Fruit fly (Drosophila melanogaster) whole organism, embryonic: Measurements from ENCODE around the gene CG43731.
A peak's percentile ranks its signal among the peaks of the same experiment; 100 is the strongest.

Experiments
- C15 ChIP-seq: fragments of 200-800 bp; sonication (Bioruptor generic); IDR thresholded peaks from 3 replicates; pipeline ENCODE4 v1.3.6; 2022; ENCODE audit warnings: missing biosample characterization, missing genetic modification characterization
- CG1024 ChIP-seq: fragments of 200-800 bp; sonication (Bioruptor generic); IDR thresholded peaks from 2 replicates; pipeline ENCODE4 v1.3.6; 2022; ENCODE audit warnings: missing biosample characterization, missing genetic modification characterization
- CG12236 ChIP-seq: fragments of 200-800 bp; sonication (Bioruptor generic); optimal IDR thresholded peaks from 2 replicates; lab custom pipeline; 2016; ENCODE audit warnings: missing biosample characterization, missing genetic modification characterization
- CG12659 ChIP-seq: fragments of 200-800 bp; sonication (Bioruptor generic); optimal IDR thresholded peaks from 3 replicates; lab custom pipeline; 2017; ENCODE audit warnings: mild to moderate bottlenecking, missing biosample characterization, missing genetic modification reagents, missing genetic modification characterization
- CG12769 ChIP-seq: fragments of 200-800 bp; sonication (Bioruptor generic); optimal IDR thresholded peaks from 2 replicates; lab custom pipeline; 2019; ENCODE audit warnings: missing biosample characterization, mild to moderate bottlenecking, missing genetic modification characterization, moderate library complexity
- CG13287 ChIP-seq: fragments of 200-800 bp; sonication (Bioruptor generic); IDR thresholded peaks from 2 replicates; pipeline ENCODE4 v1.3.6; 2022; ENCODE audit warnings: missing biosample characterization, missing genetic modification characterization; ENCODE audit not compliant: partially characterized antibody
- CG17612 ChIP-seq: fragments of 200-800 bp; sonication (Bioruptor generic); IDR thresholded peaks from 2 replicates; pipeline ENCODE4 v1.3.6; 2022; ENCODE audit warnings: missing biosample characterization, missing genetic modification characterization
- CG2116 ChIP-seq: fragments of 200-800 bp; sonication (Bioruptor generic); optimal IDR thresholded peaks from 3 replicates; lab custom pipeline; 2018; ENCODE audit warnings: missing biosample characterization, mild to moderate bottlenecking, missing genetic modification characterization
- CG33557 ChIP-seq: fragments of 200-800 bp; sonication (Bioruptor generic); optimal IDR thresholded peaks from 2 replicates; lab custom pipeline; 2019; ENCODE audit warnings: missing biosample characterization, mild to moderate bottlenecking, missing genetic modification characterization, moderate library complexity
- CG4282 ChIP-seq: fragments of 200-800 bp; sonication (Bioruptor generic); optimal IDR thresholded peaks from 2 replicates; lab custom pipeline; 2016; ENCODE audit warnings: missing biosample characterization, missing genetic modification characterization
- CG5953 ChIP-seq: fragments of 200-800 bp; sonication (Bioruptor generic); IDR thresholded peaks from 2 replicates; pipeline ENCODE4 v1.3.6; 2022; ENCODE audit warnings: missing biosample characterization, missing genetic modification characterization
- CG7271 ChIP-seq: fragments of 200-800 bp; sonication (Bioruptor generic); optimal IDR thresholded peaks from 2 replicates; lab custom pipeline; 2018; ENCODE audit warnings: missing biosample characterization, mild to moderate bottlenecking, missing genetic modification characterization, moderate library complexity
- CG7556 ChIP-seq: fragments of 200-800 bp; sonication (Bioruptor generic); optimal IDR thresholded peaks from 2 replicates; lab custom pipeline; 2017; ENCODE audit warnings: missing biosample characterization, mild to moderate bottlenecking, missing genetic modification characterization
- CG9932 ChIP-seq: fragments of 200-800 bp; sonication (Bioruptor generic); IDR thresholded peaks from 2 replicates; pipeline ENCODE4 v1.3.6; 2022; ENCODE audit warnings: missing biosample characterization, missing genetic modification characterization
- Deaf1 ChIP-seq: fragments of 200-800 bp; optimal IDR thresholded peaks from 3 replicates; lab custom pipeline; 2019; ENCODE audit warnings: missing biosample characterization, mild to moderate bottlenecking, missing genetic modification characterization, moderate library complexity
- Dll ChIP-seq: fragments of 200-800 bp; sonication (Bioruptor generic); IDR thresholded peaks from 4 replicates; pipeline ENCODE4 v1.3.6; 2022; ENCODE audit warnings: missing biosample characterization, missing genetic modification characterization; ENCODE audit not compliant: partially characterized antibody
- Doc3 ChIP-seq: fragments of 200-800 bp; sonication (Bioruptor generic); IDR thresholded peaks from 3 replicates; pipeline ENCODE4 v1.3.6; 2022; ENCODE audit warnings: missing biosample characterization, missing genetic modification characterization; ENCODE audit not compliant: partially characterized antibody
- Dref ChIP-seq: fragments of 200-800 bp; sonication (Bioruptor generic); IDR thresholded peaks from 2 replicates; pipeline ENCODE4 v1.3.6; 2022; ENCODE audit warnings: missing biosample characterization, missing genetic modification characterization
- Ets65A ChIP-seq: fragments of 200-800 bp; sonication (Bioruptor generic); peaks from one replicate; lab custom pipeline; 2016; ENCODE audit warnings: missing biosample characterization, missing genetic modification characterization
- Ets97D ChIP-seq: fragments of 200-800 bp; sonication (Bioruptor generic); optimal IDR thresholded peaks from 3 replicates; lab custom pipeline; 2016; ENCODE audit warnings: missing biosample characterization, missing genetic modification characterization
- Fer2 ChIP-seq: fragments of 200-800 bp; sonication (Bioruptor generic); optimal IDR thresholded peaks from 2 replicates; lab custom pipeline; 2018; ENCODE audit warnings: missing biosample characterization, mild to moderate bottlenecking, missing genetic modification characterization, moderate library complexity
- H2.0 ChIP-seq: fragments of 200-800 bp; sonication (Bioruptor generic); IDR thresholded peaks from 2 replicates; pipeline ENCODE4 v1.3.6; 2022; ENCODE audit warnings: missing biosample characterization, missing genetic modification characterization
- Jarid2 ChIP-seq: fragments of 200-800 bp; sonication (Bioruptor generic); optimal IDR thresholded peaks from 3 replicates; lab custom pipeline; 2017; ENCODE audit warnings: mild to moderate bottlenecking, missing biosample characterization, missing genetic modification reagents, missing genetic modification characterization
- Kr ChIP-seq: fragments of 200-800 bp; sonication (Bioruptor generic); optimal IDR thresholded peaks from 2 replicates; lab custom pipeline; 2017; ENCODE audit warnings: missing biosample characterization, mild to moderate bottlenecking, missing genetic modification characterization
- Lim3 ChIP-seq: fragments of 200-800 bp; sonication (Bioruptor generic); IDR thresholded peaks from 2 replicates; pipeline ENCODE4 v1.3.6; 2022; ENCODE audit warnings: missing biosample characterization, missing genetic modification characterization
- MESR4 ChIP-seq: fragments of 200-800 bp; sonication (Bioruptor generic); optimal IDR thresholded peaks from 2 replicates; lab custom pipeline; 2018; ENCODE audit warnings: missing biosample characterization, mild to moderate bottlenecking, missing genetic modification characterization, moderate library complexity
- Max ChIP-seq: fragments of 200-800 bp; sonication (Bioruptor generic); optimal IDR thresholded peaks from 2 replicates; lab custom pipeline; 2016; ENCODE audit warnings: missing biosample characterization, mild to moderate bottlenecking, missing genetic modification characterization
- NC2α ChIP-seq: fragments of 200-800 bp; sonication (Bioruptor generic); optimal IDR thresholded peaks from 2 replicates; lab custom pipeline; 2016; ENCODE audit warnings: missing biosample characterization, missing genetic modification characterization
- NfI ChIP-seq: fragments of 200-800 bp; sonication (Bioruptor generic); optimal IDR thresholded peaks from 3 replicates; lab custom pipeline; 2018; ENCODE audit warnings: missing biosample characterization, mild to moderate bottlenecking, missing genetic modification characterization, moderate library complexity
- Poxn ChIP-seq: fragments of 200-800 bp; sonication (Bioruptor generic); IDR thresholded peaks from 2 replicates; pipeline ENCODE4 v1.3.6; 2022; ENCODE audit warnings: missing biosample characterization, missing genetic modification characterization
- Sry-β ChIP-seq: fragments of 200-800 bp; sonication (Bioruptor generic); optimal IDR thresholded peaks from 2 replicates; lab custom pipeline; 2018; ENCODE audit warnings: missing biosample characterization, mild to moderate bottlenecking, missing genetic modification characterization, moderate library complexity
- ac ChIP-seq: fragments of 200-800 bp; sonication (Bioruptor generic); optimal IDR thresholded peaks from 3 replicates; lab custom pipeline; 2017; ENCODE audit warnings: missing biosample characterization, mild to moderate bottlenecking, missing genetic modification characterization
- cas ChIP-seq: fragments of 200-800 bp; sonication (Bioruptor generic); IDR thresholded peaks from 2 replicates; pipeline ENCODE4 v1.3.6; 2022; ENCODE audit warnings: missing biosample characterization, missing genetic modification characterization
- chm ChIP-seq: fragments of 200-800 bp; sonication (Bioruptor generic); IDR thresholded peaks from 2 replicates; pipeline ENCODE4 v1.3.6; 2022; ENCODE audit warnings: missing biosample characterization, missing genetic modification characterization
- ci ChIP-seq: fragments of 200-800 bp; sonication (Bioruptor generic); IDR thresholded peaks from 3 replicates; pipeline ENCODE4 v1.3.6; 2022; ENCODE audit warnings: missing biosample characterization, missing genetic modification characterization
- dmrt11E ChIP-seq: fragments of 200-800 bp; sonication (Bioruptor generic); optimal IDR thresholded peaks from 3 replicates; lab custom pipeline; 2018; ENCODE audit warnings: missing biosample characterization, mild to moderate bottlenecking, missing genetic modification characterization, moderate library complexity
- gsb-n ChIP-seq: fragments of 200-800 bp; sonication (Bioruptor generic); optimal IDR thresholded peaks from 3 replicates; lab custom pipeline; 2018; ENCODE audit warnings: missing biosample characterization, mild to moderate bottlenecking, missing genetic modification characterization
- h ChIP-seq: fragments of >200 bp; optimal IDR thresholded peaks from 2 replicates; lab custom pipeline; 2017
- hbn ChIP-seq: fragments of 200-800 bp; sonication (Bioruptor generic); IDR thresholded peaks from 2 replicates; pipeline ENCODE4 v1.3.6; 2022; ENCODE audit warnings: missing biosample characterization, missing genetic modification characterization; ENCODE audit not compliant: partially characterized antibody
- lbe ChIP-seq: fragments of 200-800 bp; sonication (Bioruptor generic); optimal IDR thresholded peaks from 2 replicates; lab custom pipeline; 2016; ENCODE audit warnings: missing biosample characterization, mild to moderate bottlenecking, missing genetic modification characterization
- nerfin-1 ChIP-seq: fragments of 200-800 bp; sonication (Bioruptor generic); optimal IDR thresholded peaks from 3 replicates; lab custom pipeline; 2019; ENCODE audit warnings: missing biosample characterization, mild to moderate bottlenecking, missing genetic modification characterization, moderate library complexity
- nmo ChIP-seq: fragments of 200-800 bp; sonication (Bioruptor generic); optimal IDR thresholded peaks from 2 replicates; lab custom pipeline; 2018; ENCODE audit warnings: missing biosample characterization, mild to moderate bottlenecking, missing genetic modification characterization, moderate library complexity
- onecut ChIP-seq: fragments of 200-800 bp; sonication (Bioruptor generic); IDR thresholded peaks from 2 replicates; pipeline ENCODE4 v1.3.6; 2022; ENCODE audit warnings: missing biosample characterization, missing genetic modification characterization
- pnt ChIP-seq: fragments of 200-800 bp; sonication (Bioruptor generic); optimal IDR thresholded peaks from 3 replicates; lab custom pipeline; 2016; ENCODE audit warnings: missing biosample characterization, missing genetic modification characterization
- schlank ChIP-seq: fragments of 200-800 bp; sonication (Bioruptor generic); optimal IDR thresholded peaks from 2 replicates; lab custom pipeline; 2018; ENCODE audit warnings: missing biosample characterization, mild to moderate bottlenecking, missing genetic modification characterization
- scrt ChIP-seq: fragments of 200-800 bp; sonication (Bioruptor generic); optimal IDR thresholded peaks from 2 replicates; lab custom pipeline; 2018; ENCODE audit warnings: missing biosample characterization, mild to moderate bottlenecking, missing genetic modification characterization, moderate library complexity
- tap ChIP-seq: fragments of 200-800 bp; optimal IDR thresholded peaks from 3 replicates; lab custom pipeline; 2019; ENCODE audit warnings: missing biosample characterization, mild to moderate bottlenecking, missing genetic modification characterization, moderate library complexity
- tio ChIP-seq: fragments of 200-800 bp; sonication (Bioruptor generic); optimal IDR thresholded peaks from 2 replicates; lab custom pipeline; 2017; ENCODE audit warnings: missing biosample characterization, missing genetic modification characterization, inconsistent platforms
- tna ChIP-seq: fragments of 200-800 bp; sonication (Bioruptor generic); IDR thresholded peaks from 2 replicates; pipeline ENCODE4 v1.3.6; 2022; ENCODE audit warnings: missing biosample characterization, missing genetic modification characterization; ENCODE audit not compliant: partially characterized antibody
- trem ChIP-seq: fragments of 200-800 bp; optimal IDR thresholded peaks from 3 replicates; lab custom pipeline; 2019; ENCODE audit warnings: missing biosample characterization, mild to moderate bottlenecking, missing genetic modification characterization, moderate library complexity
- ttk ChIP-seq: fragments of 200-800 bp; sonication (Bioruptor generic); IDR thresholded peaks from 2 replicates; pipeline ENCODE4 v2.1.2; 2022; ENCODE audit warnings: missing biosample characterization, missing genetic modification characterization

CG43731 gene

dm6 chr2L:19114183-19114776, 12.4 kb downstream of the CG43731 start, which contains the start of gene CG10561 (continued):
- TF ChIP-seq NfI: no peak
- no peak for TF ChIP-seq schlank (tag; lab: Kevin White, UChicago)
- peak; percentile 34 for TF ChIP-seq lbe (GFP tag; lab: Kevin White, UChicago)
- TF ChIP-seq CG5953 (GFP tag; lab: Robert Waterston, UW): no peak
- peak; percentile 17 for TF ChIP-seq MESR4
- TF ChIP-seq Ets65A (GFP tag; lab: Kevin White, UChicago): no peak
- TF ChIP-seq h (lab: Kevin White, UChicago): no peak
- no peak for TF ChIP-seq CG7556
- peak; percentile 12 for TF ChIP-seq nmo
- no peak for TF ChIP-seq C15 (GFP tag; lab: Robert Waterston, UW)
- TF ChIP-seq CG4282 (GFP tag; lab: Kevin White, UChicago): no peak
- no peak for TF ChIP-seq CG33557 (GFP tag; lab: Kevin White, UChicago)
- no peak for TF ChIP-seq gsb-n (tag; lab: Kevin White, UChicago)
- TF ChIP-seq CG17612 (GFP tag; lab: Robert Waterston, UW): no peak
- no peak for TF ChIP-seq CG12769 (tag; lab: Kevin White, UChicago)
- TF ChIP-seq Jarid2 (GFP tag; lab: Kevin White, UChicago): no peak
- peak; percentile 92 for TF ChIP-seq Dref (GFP tag; lab: Robert Waterston, UW)
- TF ChIP-seq onecut (GFP tag; lab: Robert Waterston, UW): peak; percentile 14; the same call in 1 of the 2 replicates
- TF ChIP-seq pnt: no peak
- no peak for TF ChIP-seq Max
- no peak for TF ChIP-seq CG9932
- peak; percentile 90 for TF ChIP-seq CG2116
- no peak for TF ChIP-seq Deaf1 (tag; lab: Kevin White, UChicago)
- peak; percentile 41 for TF ChIP-seq trem (tag; lab: Kevin White, UChicago)
- no peak for TF ChIP-seq cas
- no peak for TF ChIP-seq CG12236 (GFP tag; lab: Kevin White, UChicago)
- TF ChIP-seq CG7271 (tag; lab: Kevin White, UChicago): no peak
- peak; percentile 16 for TF ChIP-seq CG12659
- TF ChIP-seq CG1024 (GFP tag; lab: Robert Waterston, UW): no peak
- peak; percentile 63 for TF ChIP-seq Kr (GFP tag; lab: Kevin White, UChicago)
- TF ChIP-seq scrt (GFP tag; lab: Kevin White, UChicago): no peak
- TF ChIP-seq tio (GFP tag; lab: Kevin White, UChicago): no peak
- TF ChIP-seq chm (GFP tag; lab: Robert Waterston, UW): no peak
- no peak for TF ChIP-seq ac
- no peak for TF ChIP-seq nerfin-1 (tag; lab: Kevin White, UChicago)
- no peak for TF ChIP-seq dmrt11E (tag; lab: Kevin White, UChicago)
- TF ChIP-seq H2.0: no peak
- no peak for TF ChIP-seq Fer2 (tag; lab: Kevin White, UChicago)
- TF ChIP-seq hbn (GFP tag; lab: Robert Waterston, UW): peak; percentile 78
- TF ChIP-seq NC2α (GFP tag; lab: Kevin White, UChicago): no peak
- no peak for TF ChIP-seq Ets97D (GFP tag; lab: Kevin White, UChicago)
- TF ChIP-seq tna (GFP tag; lab: Robert Waterston, UW): peak; percentile 54; the same call in 1 of the 2 replicates
- TF ChIP-seq Doc3 (GFP tag; lab: Robert Waterston, UW): peak; percentile 25; the same call in 1 of the 3 replicates
- TF ChIP-seq Lim3 (GFP tag; lab: Robert Waterston, UW): no peak
- no peak for TF ChIP-seq Sry-β (GFP tag; lab: Kevin White, UChicago)
- TF ChIP-seq CG13287 (GFP tag; lab: Robert Waterston, UW): peak; percentile 88
- peak; percentile 80 for TF ChIP-seq Dll (GFP tag; lab: Robert Waterston, UW)
- TF ChIP-seq tap: no peak
- no peak for TF ChIP-seq ci
- no peak for TF ChIP-seq Poxn (GFP tag; lab: Robert Waterston, UW)
- TF ChIP-seq ttk: no peak
